Worm (Caenorhabditis elegans): ENCODE data around the gene best-18.

DNA sequence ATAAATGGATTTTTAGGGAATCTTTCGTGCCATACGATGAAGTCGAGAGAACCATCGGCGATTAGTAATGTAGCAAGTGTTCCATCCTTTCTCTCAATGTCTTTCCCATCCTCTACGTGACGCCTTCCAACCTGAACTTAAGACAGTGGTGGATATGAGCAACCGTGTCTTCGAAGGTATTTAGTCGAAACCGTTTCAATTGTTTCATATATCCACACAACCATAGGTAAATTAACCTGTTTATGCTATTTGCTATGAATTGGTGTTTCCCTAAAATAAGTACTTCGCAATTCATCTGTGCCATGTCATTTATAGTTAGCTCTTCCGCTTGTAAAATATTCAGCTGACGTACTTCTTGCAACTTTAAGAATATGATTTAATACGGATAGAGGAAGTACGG, 16.3 kb upstream of the best-18 start:
- TF ChIP-seq fkh-10 (GFP tag; optimal IDR thresholded peaks at IDR 0.05), result no peak
- no peak for TF ChIP-seq pha-4 (tag; optimal IDR thresholded peaks at IDR 0.05)
- TF ChIP-seq unc-55 (GFP tag; optimal IDR thresholded peaks at IDR 0.05), result no peak
- TF ChIP-seq ceh-31 (tag; optimal IDR thresholded peaks at IDR 0.05), result no peak
- no peak for TF ChIP-seq elt-2 (tag; optimal IDR thresholded peaks at IDR 0.05)
- no peak for TF ChIP-seq ama-1 (optimal IDR thresholded peaks at IDR 0.05)

Data from whole organism, late embryonic.